Worm (Caenorhabditis elegans) whole organism, L4 larva: ENCODE results near the gene T24E12.2.

ENCODE experiments used
- F26F4.8 ChIP-seq: fragments of 200-800 bp; sonication (Bioruptor generic); conservative IDR thresholded peaks from 2 replicates; pipeline ENCODE4 v1.3.6; 2022; ENCODE audit warnings: missing genetic modification characterization, missing compliant biosample characterization
- R02D3.7 ChIP-seq: fragments of 150-350 bp; sonication (generic microtip); optimal IDR thresholded peaks from 3 replicates; lab custom pipeline; 2014; ENCODE audit warnings: missing biosample characterization, missing genetic modification characterization
- T26A8.4 ChIP-seq: fragments of 200-800 bp; sonication (Bioruptor generic); IDR thresholded peaks from 2 replicates; pipeline ENCODE4 v1.3.6; 2022; ENCODE audit warnings: missing genetic modification characterization, missing compliant biosample characterization
- Y48G9A.11 ChIP-seq: fragments of 200-800 bp; sonication (Bioruptor generic); IDR thresholded peaks from 2 replicates; pipeline ENCODE4 v1.3.6; 2022; ENCODE audit warnings: missing genetic modification reagents, missing genetic modification characterization, missing compliant biosample characterization
- Y5F2A.4 ChIP-seq: fragments of 200-800 bp; sonication (Bioruptor generic); optimal IDR thresholded peaks from 2 replicates; lab custom pipeline; 2018; ENCODE audit warnings: mild to moderate bottlenecking, missing genetic modification characterization, missing compliant biosample characterization
- ZK546.5 ChIP-seq, 2 experiments: sonication (generic microtip); optimal IDR thresholded peaks; 2 replicates each; lab custom pipeline; 2017; ENCODE audit warnings: missing biosample characterization in 2 of 2, missing genetic modification characterization in 2 of 2
- aha-1 ChIP-seq: fragments of 150-350 bp; peaks from one replicate; lab custom pipeline; 2014; ENCODE audit warnings: missing biosample characterization, missing genetic modification characterization
- aly-2 ChIP-seq: sonication (generic microtip); optimal IDR thresholded peaks from 2 replicates; lab custom pipeline; 2018; ENCODE audit warnings: missing biosample characterization, missing genetic modification characterization
- attf-4 ChIP-seq: sonication (generic microtip); optimal IDR thresholded peaks from 3 replicates; lab custom pipeline; 2017; ENCODE audit warnings: missing biosample characterization, missing genetic modification characterization
- ceh-44 ChIP-seq: fragments of 200-800 bp; sonication (Bioruptor generic); IDR thresholded peaks from 2 replicates; pipeline ENCODE4 v1.3.6; 2022; ENCODE audit warnings: missing genetic modification reagents, missing genetic modification characterization, missing compliant biosample characterization
- ceh-62 ChIP-seq: sonication (generic microtip); optimal IDR thresholded peaks from 2 replicates; lab custom pipeline; 2017; ENCODE audit warnings: missing biosample characterization, missing genetic modification characterization
- dmd-8 ChIP-seq: fragments of 200-800 bp; sonication (Bioruptor generic); IDR thresholded peaks from 2 replicates; pipeline ENCODE4 v1.3.6; 2022; ENCODE audit warnings: missing genetic modification characterization, missing compliant biosample characterization
- egl-43 ChIP-seq: fragments of 200-800 bp; sonication (Bioruptor generic); IDR thresholded peaks from 2 replicates; pipeline ENCODE4 v1.3.6; 2022; ENCODE audit warnings: missing genetic modification reagents, missing genetic modification characterization, missing compliant biosample characterization
- gei-8 ChIP-seq: fragments of 200-800 bp; sonication (Bioruptor generic); optimal IDR thresholded peaks from 2 replicates; lab custom pipeline; 2018; ENCODE audit warnings: mild to moderate bottlenecking, missing genetic modification characterization, missing compliant biosample characterization
- hlh-11 ChIP-seq: fragments of 200-800 bp; sonication (Bioruptor generic); optimal IDR thresholded peaks from 2 replicates; lab custom pipeline; 2018; ENCODE audit warnings: mild to moderate bottlenecking, missing genetic modification characterization, missing compliant biosample characterization
- hlh-30 ChIP-seq: sonication (generic microtip); optimal IDR thresholded peaks from 2 replicates; lab custom pipeline; 2017; ENCODE audit warnings: antibody characterized with exemption, mild to moderate bottlenecking, missing genetic modification characterization, missing compliant biosample characterization; ENCODE audit not compliant: insufficient read depth
- hmg-1.1 ChIP-seq: fragments of 200-800 bp; sonication (Bioruptor generic); IDR thresholded peaks from 2 replicates; pipeline ENCODE4 v1.3.6; 2022; ENCODE audit warnings: missing genetic modification reagents, missing genetic modification characterization, missing compliant biosample characterization
- jun-1 ChIP-seq: fragments of 150-350 bp; optimal IDR thresholded peaks from 2 replicates; lab custom pipeline; 2014; ENCODE audit warnings: missing biosample characterization, missing genetic modification reagents, missing genetic modification characterization
- lim-7 ChIP-seq: fragments of 200-800 bp; sonication (Bioruptor generic); IDR thresholded peaks from 2 replicates; pipeline ENCODE4 v1.3.6; 2022; ENCODE audit warnings: missing genetic modification characterization, missing compliant biosample characterization
- lin-29 ChIP-seq: fragments of 200-800 bp; sonication (Bioruptor generic); IDR thresholded peaks from 2 replicates; pipeline ENCODE4 v1.3.6; 2022; ENCODE audit warnings: missing genetic modification reagents, missing genetic modification characterization, missing compliant biosample characterization
- lin-38 ChIP-seq: fragments of 200-800 bp; sonication (Bioruptor generic); IDR thresholded peaks from 2 replicates; pipeline ENCODE4 v1.3.6; 2022; ENCODE audit warnings: missing genetic modification reagents, missing genetic modification characterization, missing compliant biosample characterization
- lin-39 ChIP-seq: fragments of 150-350 bp; optimal IDR thresholded peaks from 2 replicates; lab custom pipeline; 2014; ENCODE audit warnings: missing biosample characterization, missing genetic modification reagents, missing genetic modification characterization
- lsy-2 ChIP-seq, 2 experiments: fragments of 150-350 bp in 1 of 2; sonication (generic microtip) in 1 of 2; optimal IDR thresholded peaks; 2 replicates each; lab custom pipeline; 2014 to 2017; ENCODE audit warnings: missing biosample characterization in 2 of 2, missing genetic modification characterization in 2 of 2
- madf-9 ChIP-seq: fragments of 200-800 bp; sonication (Bioruptor generic); conservative IDR thresholded peaks from 2 replicates; pipeline ENCODE4 v1.3.6; 2022; ENCODE audit warnings: missing genetic modification reagents, missing genetic modification characterization, missing compliant biosample characterization
- mdl-1 ChIP-seq, 2 experiments: fragments of 150-350 bp in 1 of 2; sonication (generic microtip) in 1 of 2; optimal IDR thresholded peaks; 2 replicates each; lab custom pipeline; 2014 to 2017; ENCODE audit warnings: missing biosample characterization in 2 of 2, missing genetic modification characterization in 2 of 2
- mep-1 ChIP-seq: fragments of 150-350 bp; sonication (generic microtip); optimal IDR thresholded peaks from 3 replicates; lab custom pipeline; 2014; ENCODE audit warnings: missing biosample characterization, missing genetic modification characterization
- mes-2 ChIP-seq: sonication (generic microtip); optimal IDR thresholded peaks from 2 replicates; lab custom pipeline; 2016; ENCODE audit warnings: missing genotype, mild to moderate bottlenecking, missing genetic modification characterization, missing compliant biosample characterization; ENCODE audit not compliant: poor library complexity, severe bottlenecking
- nhr-11 ChIP-seq: fragments of 150-350 bp; optimal IDR thresholded peaks from 2 replicates; lab custom pipeline; 2014; ENCODE audit warnings: missing biosample characterization, missing genetic modification characterization
- nhr-237 ChIP-seq: sonication (generic microtip); optimal IDR thresholded peaks from 2 replicates; lab custom pipeline; 2017; ENCODE audit warnings: missing biosample characterization, missing genetic modification characterization
- nhr-25 ChIP-seq: sonication (generic microtip); optimal IDR thresholded peaks from 2 replicates; lab custom pipeline; 2017; ENCODE audit warnings: missing genetic modification characterization, mild to moderate bottlenecking, missing compliant biosample characterization, antibody characterized with exemption, moderate library complexity, borderline replicate concordance; ENCODE audit not compliant: insufficient read depth
- nhr-28 ChIP-seq: fragments of 150-350 bp; optimal IDR thresholded peaks from 2 replicates; lab custom pipeline; 2014; ENCODE audit warnings: missing biosample characterization, missing genetic modification characterization
- nhr-41 ChIP-seq: fragments of 200-800 bp; sonication (Bioruptor generic); IDR thresholded peaks from 2 replicates; pipeline ENCODE4 v1.3.6; 2022; ENCODE audit warnings: missing genetic modification reagents, missing genetic modification characterization, missing compliant biosample characterization
- nhr-48 ChIP-seq: sonication (generic microtip); optimal IDR thresholded peaks from 2 replicates; lab custom pipeline; 2016; ENCODE audit warnings: mild to moderate bottlenecking, missing genetic modification characterization, missing compliant biosample characterization
- nhr-76 ChIP-seq: fragments of 150-350 bp; optimal IDR thresholded peaks from 2 replicates; lab custom pipeline; 2014; ENCODE audit warnings: missing biosample characterization, missing genetic modification characterization
- nhr-77 ChIP-seq: fragments of 150-350 bp; optimal IDR thresholded peaks from 2 replicates; lab custom pipeline; 2014; ENCODE audit warnings: missing biosample characterization, missing genetic modification characterization
- pha-4 ChIP-seq, 2 experiments: fragments of 150-350 bp in 1 of 2; fragments of 200-800 bp in 1 of 2; sonication (Bioruptor generic) in 1 of 2; IDR thresholded peaks in 1 of 2; optimal IDR thresholded peaks in 1 of 2; 2 replicates each; pipeline versions ENCODE4 v1.3.6 to Lab custom; 2014 to 2022; ENCODE audit warnings: missing genetic modification characterization in 2 of 2, missing genetic modification reagents in 2 of 2, missing biosample characterization in 1 of 2, missing compliant biosample characterization in 1 of 2
- pqm-1 ChIP-seq: sonication (generic microtip); optimal IDR thresholded peaks from 2 replicates; lab custom pipeline; 2017; ENCODE audit warnings: missing biosample characterization, missing genetic modification characterization
- saeg-2 ChIP-seq: fragments of 200-800 bp; sonication (Bioruptor generic); IDR thresholded peaks from 2 replicates; pipeline ENCODE4 v1.3.6; 2022; ENCODE audit warnings: missing genetic modification reagents, missing genetic modification characterization, missing compliant biosample characterization
- unc-130 ChIP-seq: sonication (generic microtip); optimal IDR thresholded peaks from 2 replicates; lab custom pipeline; 2016; ENCODE audit warnings: missing genetic modification reagents, missing genetic modification characterization, missing compliant biosample characterization
- unc-62 ChIP-seq, 3 experiments: fragments of 150-350 bp in 1 of 3; sonication (generic microtip); optimal IDR thresholded peaks in 2 of 3; peaks in 1 of 3; 1 replicate in 1 of 3; 2 replicates in 2 of 3; lab custom pipeline; 2014 to 2017; ENCODE audit warnings: missing biosample characterization in 3 of 3, missing genetic modification characterization in 3 of 3, missing genetic modification reagents in 3 of 3, missing genotype in 1 of 3
- vab-7 ChIP-seq: fragments of 200-800 bp; sonication (Bioruptor generic); IDR thresholded peaks from 2 replicates; pipeline ENCODE4 v1.3.6; 2022; ENCODE audit warnings: missing genetic modification reagents, missing genetic modification characterization, missing compliant biosample characterization
- zfp-2 ChIP-seq: sonication (generic microtip); optimal IDR thresholded peaks from 2 replicates; lab custom pipeline; 2016; ENCODE audit warnings: mild to moderate bottlenecking, missing genetic modification characterization, missing compliant biosample characterization
- zip-11 ChIP-seq: fragments of 200-800 bp; sonication (Bioruptor generic); IDR thresholded peaks from 2 replicates; pipeline ENCODE4 v1.3.6; 2022; ENCODE audit warnings: missing genetic modification characterization, missing compliant biosample characterization

T24E12.2 gene

ce11 chrII:3743684-3744200, 39.0 kb upstream of the T24E12.2 start, which contains the start of gene nta-1 (continued):
- no peak for TF ChIP-seq R02D3.7 (tag; lab: Kevin White, UChicago)
- no peak for TF ChIP-seq vab-7
- no peak for TF ChIP-seq nhr-41 (GFP tag; lab: Robert Waterston, UW)
- no peak for TF ChIP-seq lin-29 (GFP tag; lab: Robert Waterston, UW)
- TF ChIP-seq nhr-48 = no peak
- TF ChIP-seq pqm-1 (tag; lab: Kevin White, UChicago) = peak; percentile 50
- no peak for TF ChIP-seq attf-4 (tag; lab: Kevin White, UChicago)
- peak; percentile 51 for TF ChIP-seq hlh-11 (tag; lab: Kevin White, UChicago)
- TF ChIP-seq dmd-8 (GFP tag; lab: Robert Waterston, UW) = no peak
- no peak for TF ChIP-seq zfp-2
- peak in 1 of 2 experiments; percentile 22 for TF ChIP-seq mdl-1 (tag; optimal IDR thresholded peaks at IDR 0.05; lab: Kevin White, UChicago)
- peak; percentile 91 for TF ChIP-seq nhr-28
- no peak for TF ChIP-seq Y5F2A.4 (GFP tag; lab: Kevin White, UChicago)
- no peak for TF ChIP-seq saeg-2 (GFP tag; lab: Robert Waterston, UW)
- 0 out of 2 replicates have a peak, but pooled peaks have one; percentile 36 for TF ChIP-seq hmg-1.1 (GFP tag; lab: Robert Waterston, UW)
- no peak for TF ChIP-seq lim-7 (GFP tag; lab: Robert Waterston, UW)
- TF ChIP-seq ceh-44 = no peak
- TF ChIP-seq unc-62 (GFP tag; optimal IDR thresholded peaks at IDR 0.05 in 1 of 2; lab: Kevin White, UChicago) = peak in 1 of 2 experiments; percentile 97
- TF ChIP-seq unc-62 (tag; optimal IDR thresholded peaks at IDR 0.05; lab: Kevin White, UChicago) = no peak
- no peak for TF ChIP-seq T26A8.4

- no peak for TF ChIP-seq lin-39 (tag; lab: Kevin White, UChicago)
- no peak for TF ChIP-seq aha-1
- TF ChIP-seq mep-1 (tag; lab: Kevin White, UChicago) = no peak
- TF ChIP-seq, all 104 proteins: peak for 0
Measured at ce11 chrII:3747405-3747804, 35.3 kb upstream of the T24E12.2 start, which contains the start of gene fbxb-92. fbxb-92 (minus strand) TSS chrII:3747505.

ce11 chrII:3748719-3749118, 34.0 kb upstream of the T24E12.2 start, which contains the start of gene fbxb-90:
fbxb-90 (minus strand) TSS chrII:3748819.
- TF ChIP-seq ZK546.5 (tag; optimal IDR thresholded peaks at IDR 0.05; lab: Kevin White, UChicago) = no peak
- no peak for TF ChIP-seq egl-43 (GFP tag; lab: Robert Waterston, UW)
- TF ChIP-seq nhr-76 (tag; lab: Kevin White, UChicago) = no peak
- TF ChIP-seq zip-11 (GFP tag; lab: Robert Waterston, UW) = no peak
- no peak for TF ChIP-seq lsy-2 (tag; optimal IDR thresholded peaks at IDR 0.05; lab: Kevin White, UChicago)
- no peak for TF ChIP-seq mes-2 (tag; lab: Kevin White, UChicago)
- no peak for TF ChIP-seq mep-1 (tag; lab: Kevin White, UChicago)
- TF ChIP-seq unc-62 (GFP tag; optimal IDR thresholded peaks at IDR 0.05 in 1 of 2; lab: Kevin White, UChicago) = peak in 1 of 2 experiments; percentile 11
- no peak for TF ChIP-seq unc-62 (tag; optimal IDR thresholded peaks at IDR 0.05; lab: Kevin White, UChicago)

- TF ChIP-seq hlh-30 (tag; lab: Kevin White, UChicago) = no peak
- no peak for TF ChIP-seq lim-7 (GFP tag; lab: Robert Waterston, UW)
- no peak for TF ChIP-seq madf-9 (GFP tag; lab: Robert Waterston, UW)
- no peak for TF ChIP-seq pha-4 (GFP tag; IDR thresholded peaks at IDR 0.05; lab: Robert Waterston, UW)
- no peak for TF ChIP-seq pha-4 (tag; optimal IDR thresholded peaks at IDR 0.05; lab: Kevin White, UChicago)
- TF ChIP-seq jun-1 = no peak
- TF ChIP-seq hlh-11 (tag; lab: Kevin White, UChicago) = no peak
- no peak for TF ChIP-seq Y48G9A.11
- TF ChIP-seq lin-38 = no peak
- no peak for TF ChIP-seq nhr-41 (GFP tag; lab: Robert Waterston, UW)
- TF ChIP-seq ceh-62 (tag; lab: Kevin White, UChicago) = no peak
- TF ChIP-seq nhr-237 (tag; lab: Kevin White, UChicago) = no peak
- TF ChIP-seq nhr-25 (tag; lab: Kevin White, UChicago) = no peak
- TF ChIP-seq nhr-77 = no peak
- TF ChIP-seq zfp-2 = no peak
- TF ChIP-seq aly-2 (tag; lab: Kevin White, UChicago) = no peak
- no peak for TF ChIP-seq nhr-11 (tag; lab: Kevin White, UChicago)
- TF ChIP-seq unc-130 (GFP tag; lab: Kevin White, UChicago) = no peak
- no peak for TF ChIP-seq gei-8 (GFP tag; lab: Kevin White, UChicago)
- no peak for TF ChIP-seq F26F4.8 (GFP tag; lab: Robert Waterston, UW)
- TF ChIP-seq, all 104 proteins: peak for 0
Measured at ce11 chrII:3750685-3751084, 32.1 kb upstream of the T24E12.2 start, which contains the start of gene fbxb-91. fbxb-91 (minus strand) TSS chrII:3750785.
